Fruit fly (Drosophila melanogaster): ENCODE measurements around the gene Pebp1.

The Pebp1 gene

dm6 chr3R:22456007-22456406, 9.8 kb upstream of the Pebp1 start:
- TF ChIP-seq CG17801 (GFP tag; optimal IDR thresholded peaks at IDR 0.05; ENCODE audit: partially characterized antibody): no peak

- TF ChIP-seq CG17801 (GFP tag; optimal IDR thresholded peaks at IDR 0.05; ENCODE audit: partially characterized antibody): no peak
Measured at dm6 chr3R:22461673-22462585, 3.9 kb upstream of the Pebp1 start, which contains the start of the genes Rpn7 and AP-2mu. Rpn7 (minus strand) TSS chr3R:22462054. AP-2mu (plus strand) TSS chr3R:22462455.

dm6 chr3R:22464611-22465113, 1.2 kb upstream of the Pebp1 start, which contains the start of gene CG7054:
CG7054 (plus strand) TSS chr3R:22464985.
- TF ChIP-seq CG17801 (GFP tag; optimal IDR thresholded peaks at IDR 0.05; ENCODE audit: partially characterized antibody): peak; percentile 49

- no peak for TF ChIP-seq CG17801 (GFP tag; optimal IDR thresholded peaks at IDR 0.05; ENCODE audit: partially characterized antibody)
Measured at dm6 chr3R:22465138-22465537, 696 bp upstream of the Pebp1 start.

dm6 chr3R:22467939-22468571, 2.2 kb downstream of the Pebp1 start, which contains the start of the genes CG5377 and Nrx-1:
CG5377 (minus strand) TSS chr3R:22468157.
Nrx-1 (plus strand) TSS chr3R:22468512.
- peak; percentile 32 for TF ChIP-seq CG17801 (GFP tag; optimal IDR thresholded peaks at IDR 0.05; ENCODE audit: partially characterized antibody)

DNA sequence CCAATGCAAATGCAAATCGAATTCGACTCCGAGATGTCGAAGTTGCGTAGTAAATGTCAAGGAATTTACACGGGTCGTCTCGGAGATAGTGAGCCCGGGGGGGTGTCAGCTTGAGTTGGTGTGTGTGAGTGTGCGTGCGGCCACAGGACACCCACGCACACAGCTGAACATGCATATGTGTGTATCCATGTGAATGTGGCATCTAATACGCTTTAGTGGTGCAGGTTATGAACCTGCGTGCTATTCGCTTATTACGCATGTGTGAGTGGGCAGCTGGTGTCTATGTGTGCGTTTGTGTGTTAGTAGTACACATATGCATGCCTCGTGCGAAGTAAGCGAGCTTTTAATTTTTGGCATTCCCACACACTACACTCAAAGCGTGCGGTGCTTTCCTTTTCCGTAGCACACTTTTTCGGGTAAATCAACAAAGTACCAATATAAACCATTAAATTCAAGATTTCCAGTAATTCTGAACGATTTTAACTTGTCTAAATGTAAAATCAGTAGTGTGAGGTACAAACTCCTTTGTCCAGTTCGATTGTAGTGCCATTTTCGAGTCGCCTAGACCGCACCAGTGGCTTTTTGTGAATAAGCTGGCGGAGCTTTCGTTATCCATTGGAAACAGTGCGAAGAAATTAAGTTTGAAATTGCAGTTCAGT, 3.1 kb downstream of the Pebp1 start:
- no peak for TF ChIP-seq CG17801 (GFP tag; optimal IDR thresholded peaks at IDR 0.05; ENCODE audit: partially characterized antibody)

- no peak for TF ChIP-seq CG17801 (GFP tag; optimal IDR thresholded peaks at IDR 0.05; ENCODE audit: partially characterized antibody)
Measured at dm6 chr3R:22470064-22470463, 4.2 kb downstream of the Pebp1 start.

- no peak for TF ChIP-seq CG17801 (GFP tag; optimal IDR thresholded peaks at IDR 0.05; ENCODE audit: partially characterized antibody)
Measured at dm6 chr3R:22483537-22483936, 17.7 kb downstream of the Pebp1 start.

DNA sequence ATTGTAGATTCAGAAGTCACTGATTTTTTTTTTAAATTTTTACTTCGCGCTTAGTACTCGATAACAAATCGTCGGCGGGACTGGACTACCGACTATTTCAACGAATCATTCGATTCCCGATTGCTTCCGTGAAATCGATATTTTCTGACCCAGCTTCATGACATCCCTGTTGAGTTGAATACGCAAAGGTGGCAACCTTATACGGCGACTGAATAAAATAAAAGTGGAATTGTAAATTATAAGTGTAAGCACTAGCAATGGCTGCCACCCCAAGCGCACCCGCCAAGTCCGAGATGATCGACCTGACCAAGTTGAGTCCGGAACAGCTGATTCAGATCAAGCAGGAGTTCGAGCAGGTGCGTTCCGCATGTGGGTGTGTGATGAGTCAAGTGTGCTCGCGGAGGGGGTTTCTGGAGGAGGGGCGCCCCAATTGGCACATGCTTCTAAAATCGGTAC, 21.2 kb downstream of the Pebp1 start, which contains the start of gene Pfdn5:
TSS of gene Pfdn5 (plus strand) at position 3 of the 456 bp plus-strand sequence.
- TF ChIP-seq CG17801 (GFP tag; optimal IDR thresholded peaks at IDR 0.05; ENCODE audit: partially characterized antibody): peak; percentile 17

- no peak for TF ChIP-seq CG17801 (GFP tag; optimal IDR thresholded peaks at IDR 0.05; ENCODE audit: partially characterized antibody)
Measured at dm6 chr3R:22488855-22489254, 23.0 kb downstream of the Pebp1 start, which contains the start of gene CG5376. CG5376 (minus strand) TSS chr3R:22488955.

DNA sequence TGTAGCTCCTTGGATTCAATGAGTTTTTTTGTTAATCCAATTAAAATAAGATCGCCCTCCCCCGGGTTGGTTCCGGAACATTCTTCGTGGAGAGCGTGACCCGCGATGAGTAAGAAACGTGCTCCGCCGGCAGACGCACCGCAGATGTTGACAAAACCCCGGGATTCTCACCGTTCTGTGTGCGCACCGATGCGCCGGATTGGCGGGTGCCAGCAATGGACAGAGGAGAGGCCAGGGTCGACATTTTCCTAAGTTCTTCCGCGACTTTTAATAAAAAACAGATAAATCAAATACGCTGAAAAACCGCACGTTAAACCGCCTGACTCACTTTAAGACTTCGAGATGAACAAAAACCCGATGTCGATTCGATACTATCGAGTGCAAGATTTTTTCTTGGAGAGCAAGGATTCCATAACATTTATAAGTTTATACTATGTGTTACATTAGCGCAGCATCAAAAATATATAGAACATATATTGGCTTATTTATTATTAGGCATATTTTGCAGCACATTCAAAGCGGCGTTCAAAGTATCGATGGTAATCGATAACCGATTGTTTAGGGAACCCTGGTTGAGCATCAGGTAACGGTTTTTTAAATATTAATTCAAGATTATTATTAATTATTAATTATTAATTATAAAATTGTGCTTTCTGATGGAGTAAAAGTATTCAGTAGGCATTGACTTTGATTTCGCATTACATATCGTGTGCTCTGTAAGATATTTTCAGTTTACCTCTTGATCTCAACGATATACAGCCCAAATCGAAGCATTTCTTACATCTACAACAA, 25.4 kb downstream of the Pebp1 start, which contains the start of the genes CCT1 and tHMG1:
TSS of gene CCT1 (minus strand) at position 352 of the 792 bp plus-strand sequence.
TSS of gene tHMG1 (plus strand) at position 742 of the 792 bp plus-strand sequence.
- peak; percentile 65 for TF ChIP-seq CG17801 (GFP tag; optimal IDR thresholded peaks at IDR 0.05; ENCODE audit: partially characterized antibody)

- TF ChIP-seq CG17801 (GFP tag; optimal IDR thresholded peaks at IDR 0.05; ENCODE audit: partially characterized antibody): no peak
Measured at dm6 chr3R:22492767-22493166, 26.9 kb downstream of the Pebp1 start, which contains the start of gene tHMG2. tHMG2 (plus strand) TSS chr3R:22492953.

- TF ChIP-seq CG17801 (GFP tag; optimal IDR thresholded peaks at IDR 0.05; ENCODE audit: partially characterized antibody): no peak
Measured at dm6 chr3R:22494523-22495309, 28.9 kb downstream of the Pebp1 start.

Data from ovary, adult (tissue).